Worm (Caenorhabditis elegans) whole organism, mixed stage, embryonic: Measurements from ENCODE around the gene F53F1.6.
A peak's percentile ranks its signal among the peaks of the same experiment; 100 is the strongest.

ENCODE experiments used
- M03D4.4 ChIP-seq: sonication (generic microtip); optimal IDR thresholded peaks from 2 replicates; lab custom pipeline; 2017; ENCODE audit warnings: mild to moderate bottlenecking, missing genetic modification characterization, missing compliant biosample characterization
- bed-3 ChIP-seq: fragments of 200-800 bp; sonication (Bioruptor generic); optimal IDR thresholded peaks from 3 replicates; lab custom pipeline; 2018; ENCODE audit warnings: mild to moderate bottlenecking, missing genetic modification characterization, moderate library complexity, missing compliant biosample characterization
- blmp-1 ChIP-seq: fragments of 150-350 bp; optimal IDR thresholded peaks from 2 replicates; lab custom pipeline; 2014; ENCODE audit warnings: missing biosample characterization, missing genetic modification characterization
- ceh-39 ChIP-seq: fragments of 150-350 bp; optimal IDR thresholded peaks from 2 replicates; lab custom pipeline; 2014; ENCODE audit warnings: missing biosample characterization, missing genetic modification characterization
- ceh-43 ChIP-seq: fragments of 200-800 bp; sonication (Bioruptor generic); optimal IDR thresholded peaks from 2 replicates; lab custom pipeline; 2018; ENCODE audit warnings: mild to moderate bottlenecking, missing genetic modification characterization, moderate library complexity, missing compliant biosample characterization
- ceh-83 ChIP-seq: fragments of 200-800 bp; sonication (Bioruptor generic); optimal IDR thresholded peaks from 2 replicates; lab custom pipeline; 2018; ENCODE audit warnings: mild to moderate bottlenecking, missing genetic modification characterization, missing compliant biosample characterization
- ces-1 ChIP-seq: fragments of 150-350 bp; optimal IDR thresholded peaks from 2 replicates; lab custom pipeline; 2014; ENCODE audit warnings: missing biosample characterization, missing genetic modification reagents, missing genetic modification characterization
- cnd-1 ChIP-seq: fragments of 200-800 bp; sonication (Bioruptor generic); optimal IDR thresholded peaks from 2 replicates; lab custom pipeline; 2018; ENCODE audit warnings: mild to moderate bottlenecking, missing genetic modification characterization, missing compliant biosample characterization
- drap-1 ChIP-seq: fragments of 200-800 bp; sonication (Bioruptor generic); optimal IDR thresholded peaks from 3 replicates; lab custom pipeline; 2018; ENCODE audit warnings: mild to moderate bottlenecking, missing genetic modification characterization, missing compliant biosample characterization
- elt-1 ChIP-seq: sonication (generic microtip); optimal IDR thresholded peaks from 2 replicates; lab custom pipeline; 2017; ENCODE audit warnings: missing genetic modification characterization, mild to moderate bottlenecking, missing compliant biosample characterization, antibody characterized with exemption, moderate library complexity, borderline replicate concordance; ENCODE audit not compliant: insufficient read depth
- elt-3 ChIP-seq: fragments of 150-350 bp; optimal IDR thresholded peaks from 2 replicates; lab custom pipeline; 2014; ENCODE audit warnings: missing biosample characterization, missing genetic modification characterization
- flh-1 ChIP-seq: fragments of 200-800 bp; sonication (Bioruptor generic); optimal IDR thresholded peaks from 2 replicates; lab custom pipeline; 2018; ENCODE audit warnings: mild to moderate bottlenecking, missing genetic modification characterization, moderate library complexity, missing compliant biosample characterization
- ham-2 ChIP-seq: fragments of 200-800 bp; sonication (Bioruptor generic); optimal IDR thresholded peaks from 2 replicates; lab custom pipeline; 2018; ENCODE audit warnings: mild to moderate bottlenecking, missing genetic modification characterization, missing compliant biosample characterization
- hlh-1 ChIP-seq: fragments of 150-350 bp; optimal IDR thresholded peaks from 2 replicates; lab custom pipeline; 2014; ENCODE audit warnings: missing biosample characterization, missing genetic modification reagents, missing genetic modification characterization
- lin-13 ChIP-seq: fragments of 150-350 bp; optimal IDR thresholded peaks from 2 replicates; lab custom pipeline; 2014; ENCODE audit warnings: missing biosample characterization, missing genetic modification characterization
- lin-32 ChIP-seq: fragments of 200-800 bp; sonication (Bioruptor generic); optimal IDR thresholded peaks from 2 replicates; lab custom pipeline; 2018; ENCODE audit warnings: mild to moderate bottlenecking, missing genetic modification characterization, missing compliant biosample characterization
- lsy-2 ChIP-seq: fragments of 150-350 bp; optimal IDR thresholded peaks from 2 replicates; lab custom pipeline; 2014; ENCODE audit warnings: missing biosample characterization, missing genetic modification characterization
- mab-5 ChIP-seq: fragments of 150-350 bp; optimal IDR thresholded peaks from 2 replicates; lab custom pipeline; 2014; ENCODE audit warnings: missing biosample characterization, missing genetic modification characterization
- mep-1 ChIP-seq: fragments of 150-350 bp; optimal IDR thresholded peaks from 2 replicates; lab custom pipeline; 2017; ENCODE audit warnings: missing biosample characterization, missing genetic modification reagents, missing genetic modification characterization, inconsistent platforms
- mls-2 ChIP-seq: sonication (generic microtip); optimal IDR thresholded peaks from 2 replicates; lab custom pipeline; 2016; ENCODE audit warnings: mild to moderate bottlenecking, missing genetic modification characterization, moderate library complexity, missing compliant biosample characterization
- nhr-12 ChIP-seq: fragments of 150-350 bp; optimal IDR thresholded peaks from 2 replicates; lab custom pipeline; 2014; ENCODE audit warnings: missing biosample characterization, missing genetic modification characterization
- nhr-2 ChIP-seq: fragments of 150-350 bp; optimal IDR thresholded peaks from 2 replicates; lab custom pipeline; 2014; ENCODE audit warnings: missing biosample characterization, missing genetic modification characterization
- nhr-237 ChIP-seq: fragments of 150-350 bp; optimal IDR thresholded peaks from 2 replicates; lab custom pipeline; 2014; ENCODE audit warnings: missing biosample characterization, missing genetic modification characterization
- nhr-28 ChIP-seq: fragments of 150-350 bp; optimal IDR thresholded peaks from 2 replicates; lab custom pipeline; 2014; ENCODE audit warnings: missing biosample characterization, missing genetic modification characterization
- nhr-76 ChIP-seq: sonication (generic microtip); optimal IDR thresholded peaks from 2 replicates; lab custom pipeline; 2017; ENCODE audit warnings: missing biosample characterization, missing genetic modification characterization
- pha-4 ChIP-seq: fragments of 150-350 bp; optimal IDR thresholded peaks from 2 replicates; lab custom pipeline; 2018; ENCODE audit warnings: missing biosample characterization, missing genetic modification reagents, missing genetic modification characterization
- sem-2 ChIP-seq: fragments of 200-800 bp; sonication (Bioruptor generic); optimal IDR thresholded peaks from 2 replicates; lab custom pipeline; 2018; ENCODE audit warnings: mild to moderate bottlenecking, missing genetic modification characterization, missing compliant biosample characterization
- snpc-4 ChIP-seq: fragments of 150-350 bp; optimal IDR thresholded peaks from 2 replicates; lab custom pipeline; 2014; ENCODE audit warnings: missing biosample characterization, missing genetic modification characterization
- sptf-1 ChIP-seq: sonication (generic microtip); optimal IDR thresholded peaks from 2 replicates; lab custom pipeline; 2017; ENCODE audit warnings: mild to moderate bottlenecking, missing genetic modification characterization, moderate library complexity, missing compliant biosample characterization
- tbx-8 ChIP-seq: fragments of 200-800 bp; sonication (Bioruptor generic); optimal IDR thresholded peaks from 2 replicates; lab custom pipeline; 2018; ENCODE audit warnings: mild to moderate bottlenecking, missing genetic modification characterization, moderate library complexity, missing compliant biosample characterization
- unc-120 ChIP-seq: sonication (generic microtip); optimal IDR thresholded peaks from 2 replicates; lab custom pipeline; 2017; ENCODE audit warnings: missing genetic modification characterization, missing compliant biosample characterization; ENCODE audit not compliant: poor library complexity, severe bottlenecking
- unc-39 ChIP-seq: fragments of 150-350 bp; optimal IDR thresholded peaks from 2 replicates; lab custom pipeline; 2014; ENCODE audit warnings: missing biosample characterization, missing genetic modification characterization
- unc-62 ChIP-seq: fragments of 150-350 bp; optimal IDR thresholded peaks from 2 replicates; lab custom pipeline; 2014; ENCODE audit warnings: missing biosample characterization, missing genetic modification reagents, missing genetic modification characterization
- zip-8 ChIP-seq: fragments of 150-350 bp; optimal IDR thresholded peaks from 2 replicates; lab custom pipeline; 2014; ENCODE audit warnings: missing biosample characterization, missing genetic modification characterization
- ztf-11 ChIP-seq: fragments of 150-350 bp; optimal IDR thresholded peaks from 2 replicates; lab custom pipeline; 2014; ENCODE audit warnings: missing biosample characterization, missing genetic modification characterization

F53F1.6 gene

ce11 chrV:13402524-13402923 is 14.9 kb downstream of the F53F1.6 start:
- TF ChIP-seq hlh-1 (tag; lab: Kevin White, UChicago) (peak; percentile 56), elt-1 (tag; lab: Kevin White, UChicago) (no peak), nhr-12 (tag; lab: Kevin White, UChicago) (no peak), ceh-43 (GFP tag; lab: Kevin White, UChicago) (no peak), unc-62 (GFP tag; lab: Kevin White, UChicago) (peak; percentile 58), unc-39 (no peak), ces-1 (no peak), lsy-2 (no peak), unc-120 (tag; lab: Kevin White, UChicago) (peak; percentile 24), cnd-1 (peak; percentile 9), elt-3 (tag; lab: Kevin White, UChicago) (no peak), ztf-11 (no peak), ceh-39 (no peak), sptf-1 (tag; lab: Kevin White, UChicago) (no peak), mep-1 (no peak)

ce11 chrV:13401669-13402068 is 15.7 kb downstream of the F53F1.6 start:
- TF ChIP-seq mep-1 (no peak), ces-1 (peak; percentile 65), unc-39 (no peak), unc-62 (GFP tag; lab: Kevin White, UChicago) (no peak), ham-2 (GFP tag; lab: Kevin White, UChicago) (no peak)
- TF ChIP-seq, all 35 proteins: peak for 1

- TF ChIP-seq nhr-28 (no peak), ceh-83 (no peak), ceh-39 (no peak), sem-2 (GFP tag; lab: Kevin White, UChicago) (no peak), M03D4.4 (tag; lab: Kevin White, UChicago) (peak; percentile 66), elt-1 (tag; lab: Kevin White, UChicago) (no peak), tbx-8 (GFP tag; lab: Kevin White, UChicago) (peak; percentile 45), zip-8 (no peak), pha-4 (tag; lab: Kevin White, UChicago) (no peak), unc-120 (tag; lab: Kevin White, UChicago) (peak; percentile 66), ceh-43 (GFP tag; lab: Kevin White, UChicago) (no peak), bed-3 (no peak), unc-39 (no peak), drap-1 (GFP tag; lab: Kevin White, UChicago) (peak; percentile 51), lsy-2 (no peak), unc-62 (GFP tag; lab: Kevin White, UChicago) (peak; percentile 15), cnd-1 (peak; percentile 49), nhr-76 (tag; lab: Kevin White, UChicago) (no peak), mls-2 (peak; percentile 74), blmp-1 (no peak), elt-3 (tag; lab: Kevin White, UChicago) (no peak), ces-1 (peak; percentile 74), ham-2 (GFP tag; lab: Kevin White, UChicago) (peak; percentile 27), snpc-4 (tag; lab: Kevin White, UChicago) (no peak), sptf-1 (tag; lab: Kevin White, UChicago) (peak; percentile 81), lin-32 (GFP tag; lab: Kevin White, UChicago) (no peak), lin-13 (tag; lab: Kevin White, UChicago) (no peak), nhr-2 (tag; lab: Kevin White, UChicago) (peak; percentile 48), mab-5 (no peak), mep-1 (peak; percentile 55), ztf-11 (no peak), hlh-1 (tag; lab: Kevin White, UChicago) (peak; percentile 55), nhr-237 (tag; lab: Kevin White, UChicago) (no peak), flh-1 (GFP tag; lab: Kevin White, UChicago) (no peak), nhr-12 (tag; lab: Kevin White, UChicago) (no peak)
- TF ChIP-seq, all 35 proteins: peak for 13
Measured at ce11 chrV:13396426-13396825, 21.0 kb downstream of the F53F1.6 start.

- peak; percentile 64 for TF ChIP-seq unc-62 (GFP tag; lab: Kevin White, UChicago)
- TF ChIP-seq bed-3 = no peak
- TF ChIP-seq ces-1 = peak; percentile 12
- peak; percentile 2 for TF ChIP-seq sptf-1 (tag; lab: Kevin White, UChicago)
Measured at ce11 chrV:13394968-13395367, 22.4 kb downstream of the F53F1.6 start.
